Fruit fly (Drosophila melanogaster): Measurements from ENCODE around the gene CG2100.

Gene CG2100

dm6 chr3R:5736305-5736869 is at the start of gene CG2100, which contains the start of gene CG1236:
CG2100 (minus strand) TSS chr3R:5736355.
CG1236 (plus strand) TSS chr3R:5736748.
- TF ChIP-seq noc (tag; optimal IDR thresholded peaks at IDR 0.05): peak; percentile 87

dm6 chr3R:5781462-5781861 is 45.3 kb upstream of the CG2100 start, which contains the start of gene kat-60L1:
kat-60L1 (plus strand) TSS chr3R:5781762.
- TF ChIP-seq noc (tag; optimal IDR thresholded peaks at IDR 0.05): no peak

- TF ChIP-seq noc (tag; optimal IDR thresholded peaks at IDR 0.05): no peak
Measured at dm6 chr3R:5780976-5781375, 44.8 kb upstream of the CG2100 start, which contains the start of gene CG2082. CG2082 (minus strand) TSS chr3R:5781076.

DNA sequence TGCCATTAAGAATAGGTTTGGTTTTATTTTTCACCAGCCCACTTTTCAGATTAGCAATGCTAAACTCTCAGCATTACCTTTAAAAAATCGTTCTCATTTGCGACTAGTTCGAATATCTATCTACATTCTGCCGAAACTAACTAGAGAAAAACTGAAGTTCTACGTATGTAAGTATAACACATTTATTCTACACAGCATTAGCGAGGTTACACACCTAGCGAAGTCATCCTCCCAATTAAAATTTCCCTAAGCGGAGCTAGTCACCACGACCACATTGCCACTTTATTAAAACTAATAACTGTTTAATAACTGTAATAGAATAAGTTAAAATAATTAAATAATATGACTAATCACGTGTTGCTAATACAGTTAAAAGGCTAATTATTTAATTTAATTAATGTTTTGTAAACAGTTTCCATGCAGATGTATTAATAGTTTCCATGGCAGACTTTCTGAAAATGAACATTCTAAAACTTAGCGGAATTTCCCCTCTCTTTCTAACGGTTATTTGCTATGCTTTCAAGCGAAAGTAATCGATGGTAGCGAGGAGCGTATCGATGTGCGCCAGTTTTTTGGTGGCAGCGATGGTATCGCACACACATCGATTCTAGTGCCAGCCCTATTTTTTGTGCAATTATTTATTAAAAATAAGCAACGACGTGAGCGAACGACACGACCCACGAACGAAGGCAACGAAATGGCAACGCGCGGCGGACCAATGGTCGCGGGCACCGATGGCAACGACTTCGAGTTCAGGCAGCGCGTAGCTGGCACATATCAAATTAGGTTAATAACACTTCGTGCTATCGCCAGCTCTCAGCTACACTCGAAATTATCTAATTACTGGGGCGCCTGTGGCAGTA is 42.8 kb upstream of the CG2100 start, which contains the start of gene jagn:
jagn (plus strand) TSS at position 585 of the 863 bp plus-strand sequence.
- no peak for TF ChIP-seq noc (tag; optimal IDR thresholded peaks at IDR 0.05)

DNA sequence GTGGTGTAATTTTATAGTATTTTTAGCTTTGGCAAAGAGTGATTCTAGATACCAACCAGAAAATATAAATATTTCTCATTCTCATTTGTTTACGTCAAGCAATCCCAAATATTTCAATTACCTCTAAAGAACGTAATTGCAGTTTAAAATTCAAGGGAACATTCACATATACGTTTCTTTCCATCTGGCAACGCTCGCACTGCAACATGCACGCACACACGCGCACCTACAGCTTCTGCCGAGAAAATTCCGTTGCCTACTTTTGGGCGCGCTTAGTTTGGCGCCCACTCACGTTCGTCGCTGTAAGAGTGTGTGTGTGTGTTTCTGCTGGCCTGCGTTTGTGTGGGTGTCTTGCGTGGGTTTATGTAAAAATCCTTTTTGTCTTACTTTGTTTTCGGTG is 36.3 kb upstream of the CG2100 start:
- TF ChIP-seq noc (tag; optimal IDR thresholded peaks at IDR 0.05): no peak

- no peak for TF ChIP-seq noc (tag; optimal IDR thresholded peaks at IDR 0.05)
Measured at dm6 chr3R:5771614-5772202, 35.6 kb upstream of the CG2100 start.

- no peak for TF ChIP-seq noc (tag; optimal IDR thresholded peaks at IDR 0.05)
Measured at dm6 chr3R:5760980-5761379, 24.8 kb upstream of the CG2100 start.

dm6 chr3R:5758624-5759209 is 22.6 kb upstream of the CG2100 start, which contains the start of gene Sec8:
Sec8 (minus strand) TSS chr3R:5758997.
- TF ChIP-seq noc (tag; optimal IDR thresholded peaks at IDR 0.05): no peak

dm6 chr3R:5754594-5754993 is 18.4 kb upstream of the CG2100 start, which contains the start of gene Dcps:
Dcps (minus strand) TSS chr3R:5754774.
- no peak for TF ChIP-seq noc (tag; optimal IDR thresholded peaks at IDR 0.05)

DNA sequence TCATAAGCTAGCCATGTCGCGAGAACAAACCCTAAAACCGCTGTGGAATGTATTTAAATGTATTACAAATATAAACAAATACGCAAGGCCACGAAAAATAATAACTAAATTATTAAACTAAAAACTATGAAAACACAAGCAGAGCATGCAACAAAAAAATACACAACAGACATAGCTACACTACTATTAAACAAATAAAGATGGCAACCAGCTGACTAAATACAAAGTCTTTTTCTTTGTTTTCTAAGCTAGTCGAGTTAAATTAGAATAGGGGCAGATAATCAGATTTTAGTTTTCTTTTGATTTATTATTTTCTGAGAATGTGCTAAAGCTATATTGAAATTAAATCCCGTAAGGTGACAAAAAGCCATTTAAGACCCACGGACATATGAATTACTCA is 10.5 kb upstream of the CG2100 start:
- TF ChIP-seq noc (tag; optimal IDR thresholded peaks at IDR 0.05): no peak

dm6 chr3R:5742278-5743196 is 6.4 kb upstream of the CG2100 start, which contains the start of the genes Sym and Madm:
Sym (minus strand) TSS chr3R:5742476.
Madm (plus strand) TSS chr3R:5742510.
- TF ChIP-seq noc (tag; optimal IDR thresholded peaks at IDR 0.05): peak; percentile 40

DNA sequence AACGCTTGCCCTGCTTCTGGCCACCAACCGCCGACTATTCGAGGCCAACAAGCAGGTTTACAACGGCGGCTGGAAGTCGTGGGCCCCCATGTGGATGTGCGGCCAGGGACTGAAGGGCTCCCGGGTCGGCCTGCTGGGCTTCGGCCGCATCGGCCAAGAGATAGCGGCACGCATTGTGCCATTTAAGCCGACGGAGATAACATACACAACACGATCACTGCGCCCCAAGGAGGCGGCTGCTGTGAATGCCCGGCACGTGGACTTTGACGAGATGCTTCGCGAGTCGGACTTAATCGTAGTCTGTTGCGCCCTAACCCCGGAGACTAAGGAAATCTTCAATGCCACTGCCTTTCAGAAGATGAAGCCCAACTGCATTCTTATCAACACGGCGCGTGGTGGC is 1.1 kb upstream of the CG2100 start:
- TF ChIP-seq noc (tag; optimal IDR thresholded peaks at IDR 0.05): no peak

- no peak for TF ChIP-seq noc (tag; optimal IDR thresholded peaks at IDR 0.05)
Measured at dm6 chr3R:5733181-5733580, 3.0 kb downstream of the CG2100 start, which contains the start of gene CG1239. CG1239 (plus strand) TSS chr3R:5733513.

DNA sequence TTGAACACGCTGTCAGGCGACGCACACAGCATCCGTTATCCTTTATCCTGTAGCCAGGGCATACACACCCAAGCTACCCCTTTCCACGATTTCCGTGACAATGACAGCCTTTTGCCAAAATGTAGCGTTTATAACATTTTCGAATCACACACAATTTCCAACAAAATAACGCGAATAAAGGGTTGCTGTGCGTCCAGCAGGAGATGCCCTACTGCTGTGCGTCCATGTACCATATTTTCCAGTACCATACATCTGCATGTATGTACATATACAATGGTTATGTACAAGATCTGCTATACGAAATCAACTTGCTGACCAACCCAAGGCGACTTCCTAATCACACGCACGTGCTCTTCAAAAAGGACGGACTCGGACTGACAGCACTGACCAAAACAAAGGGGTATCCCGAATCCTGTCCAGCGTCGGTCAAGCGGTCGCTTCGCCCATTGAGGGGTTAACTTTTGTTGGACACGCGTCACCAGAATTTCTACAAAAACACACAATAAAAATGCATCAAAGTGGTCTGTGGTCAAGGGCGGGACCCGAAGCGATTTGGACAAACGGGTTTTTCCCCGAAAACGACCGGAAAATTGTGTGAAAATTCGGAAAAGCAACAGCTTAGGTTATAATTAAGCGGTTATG is 8.3 kb downstream of the CG2100 start:
- no peak for TF ChIP-seq noc (tag; optimal IDR thresholded peaks at IDR 0.05)
